Fruit fly (Drosophila melanogaster) whole organism, wandering third instar larva: Measurements from ENCODE around the gene Vps26.

Experiments used
- Dfd ChIP-seq: fragments of >200 bp; optimal IDR thresholded peaks from 2 replicates; lab custom pipeline; 2017; ENCODE audit warnings: missing biosample characterization, missing genetic modification characterization
- brk ChIP-seq: fragments of 200-800 bp; sonication (Bioruptor generic); optimal IDR thresholded peaks from 2 replicates; lab custom pipeline; 2016; ENCODE audit warnings: missing biosample characterization, mild to moderate bottlenecking, missing genetic modification characterization
- dsf ChIP-seq: sonication (Bioruptor generic); optimal IDR thresholded peaks from 2 replicates; lab custom pipeline; 2016; ENCODE audit warnings: missing biosample characterization, missing genetic modification characterization, borderline replicate concordance
- h ChIP-seq: fragments of 200-800 bp; sonication (Bioruptor generic); optimal IDR thresholded peaks from 3 replicates; lab custom pipeline; 2016; ENCODE audit warnings: missing biosample characterization, mild to moderate bottlenecking, missing genetic modification characterization
- lola ChIP-seq: fragments of >200 bp; optimal IDR thresholded peaks from 2 replicates; lab custom pipeline; 2017; ENCODE audit warnings: missing biosample characterization, missing genetic modification characterization
- sv ChIP-seq: fragments of 200-800 bp; sonication (Bioruptor generic); optimal IDR thresholded peaks from 3 replicates; lab custom pipeline; 2016; ENCODE audit warnings: missing biosample characterization, missing genetic modification characterization
- usp ChIP-seq: fragments of >200 bp; optimal IDR thresholded peaks from 2 replicates; lab custom pipeline; 2017; ENCODE audit warnings: missing biosample characterization, missing genetic modification characterization
- woc ChIP-seq: sonication (Bioruptor generic); optimal IDR thresholded peaks from 2 replicates; lab custom pipeline; 2016; ENCODE audit warnings: missing biosample characterization, mild to moderate bottlenecking, missing genetic modification characterization

dm6 chrX:1854873-1855272 is 18.8 kb upstream of the Vps26 start:
- TF ChIP-seq lola (GFP tag; lab: Kevin White, UChicago), result no peak
- no peak for TF ChIP-seq Dfd (GFP tag; lab: Kevin White, UChicago)
- no peak for TF ChIP-seq dsf (GFP tag; lab: Kevin White, UChicago)
- no peak for TF ChIP-seq usp (GFP tag; lab: Kevin White, UChicago)
- TF ChIP-seq brk (GFP tag; lab: Kevin White, UChicago), result no peak
- no peak for TF ChIP-seq woc (GFP tag; lab: Kevin White, UChicago)
- TF ChIP-seq h (GFP tag; lab: Kevin White, UChicago), result no peak
- TF ChIP-seq sv (GFP tag; lab: Kevin White, UChicago), result no peak
